Fruit fly (Drosophila melanogaster) whole organism, embryonic: ENCODE measurements around the gene wrd.

Experiments
- Ada2b ChIP-seq: fragments of 200-800 bp; sonication (Bioruptor generic); IDR thresholded peaks from 2 replicates; pipeline ENCODE4 v1.3.6; 2022; ENCODE audit warnings: missing biosample characterization, missing genetic modification characterization
- Aef1 ChIP-seq: fragments of 200-800 bp; sonication (Bioruptor generic); IDR thresholded peaks from 3 replicates; pipeline ENCODE4 v1.3.6; 2022; ENCODE audit warnings: missing biosample characterization, missing genetic modification characterization
- Atf-2 ChIP-seq: fragments of 200-800 bp; sonication (Bioruptor generic); optimal IDR thresholded peaks from 2 replicates; lab custom pipeline; 2016; ENCODE audit warnings: missing biosample characterization, missing genetic modification characterization
- Bteb2 ChIP-seq: fragments of 200-800 bp; sonication (Bioruptor generic); optimal IDR thresholded peaks from 2 replicates; lab custom pipeline; 2016; ENCODE audit warnings: missing biosample characterization, missing genetic modification characterization
- CG13624 ChIP-seq: fragments of 200-800 bp; sonication (Bioruptor generic); optimal IDR thresholded peaks from 2 replicates; lab custom pipeline; 2016; ENCODE audit warnings: missing biosample characterization, missing genetic modification characterization
- CG14860 ChIP-seq: fragments of 200-800 bp; sonication (Bioruptor generic); IDR thresholded peaks from 3 replicates; pipeline ENCODE4 v1.3.6; 2022; ENCODE audit warnings: missing biosample characterization, missing genetic modification characterization; ENCODE audit not compliant: partially characterized antibody
- CG14965 ChIP-seq: fragments of 200-800 bp; sonication (Bioruptor generic); optimal IDR thresholded peaks from 2 replicates; lab custom pipeline; 2016; ENCODE audit warnings: missing biosample characterization, missing genetic modification characterization, borderline replicate concordance
- CG17385 ChIP-seq: fragments of 200-800 bp; sonication (Bioruptor generic); optimal IDR thresholded peaks from 3 replicates; lab custom pipeline; 2018; ENCODE audit warnings: missing biosample characterization, mild to moderate bottlenecking, missing genetic modification characterization
- CG2199 ChIP-seq: fragments of 200-800 bp; sonication (Bioruptor generic); IDR thresholded peaks from 3 replicates; pipeline ENCODE4 v1.3.6; 2022; ENCODE audit warnings: missing biosample characterization, missing genetic modification characterization
- CG30431 ChIP-seq: fragments of 200-800 bp; sonication (Bioruptor generic); optimal IDR thresholded peaks from 2 replicates; lab custom pipeline; 2017; ENCODE audit warnings: missing biosample characterization, missing genetic modification characterization
- CG31441 ChIP-seq: fragments of 200-800 bp; sonication (Bioruptor generic); IDR thresholded peaks from 2 replicates; pipeline ENCODE4 v1.3.6; 2022; ENCODE audit warnings: missing biosample characterization, missing genetic modification characterization
- CG32767 ChIP-seq: fragments of 200-800 bp; sonication (Bioruptor generic); IDR thresholded peaks from 2 replicates; pipeline ENCODE4 v1.3.6; 2022; ENCODE audit warnings: missing biosample characterization, missing genetic modification characterization
- CG3281 ChIP-seq: fragments of 200-800 bp; sonication (Bioruptor generic); optimal IDR thresholded peaks from 3 replicates; lab custom pipeline; 2017; ENCODE audit warnings: missing biosample characterization, mild to moderate bottlenecking, missing genetic modification characterization
- CG3995 ChIP-seq: fragments of 200-800 bp; sonication (Bioruptor generic); optimal IDR thresholded peaks from 3 replicates; lab custom pipeline; 2016; ENCODE audit warnings: missing biosample characterization, missing genetic modification characterization
- CG4820 ChIP-seq: fragments of 200-800 bp; sonication (Bioruptor generic); optimal IDR thresholded peaks from 3 replicates; lab custom pipeline; 2016; ENCODE audit warnings: missing biosample characterization, missing genetic modification characterization
- CG4854 ChIP-seq: fragments of 200-800 bp; sonication (Bioruptor generic); optimal IDR thresholded peaks from 2 replicates; lab custom pipeline; 2016; ENCODE audit warnings: missing biosample characterization, missing genetic modification characterization, inconsistent platforms
- CG5245 ChIP-seq: fragments of 200-800 bp; sonication (Bioruptor generic); optimal IDR thresholded peaks from 3 replicates; lab custom pipeline; 2016; ENCODE audit warnings: missing biosample characterization, missing genetic modification characterization
- CG6689 ChIP-seq: fragments of 200-800 bp; sonication (Bioruptor generic); IDR thresholded peaks from 2 replicates; pipeline ENCODE4 v1.3.6; 2022; ENCODE audit warnings: missing biosample characterization, missing genetic modification characterization
- CG7786 ChIP-seq: fragments of 200-800 bp; sonication (Bioruptor generic); optimal IDR thresholded peaks from 2 replicates; lab custom pipeline; 2016; ENCODE audit warnings: missing biosample characterization, missing genetic modification characterization
- Dbx ChIP-seq: fragments of 200-800 bp; sonication (Bioruptor generic); IDR thresholded peaks from 3 replicates; pipeline ENCODE4 v1.3.6; 2022; ENCODE audit warnings: missing biosample characterization, missing genetic modification characterization
- Dip2 ChIP-seq: fragments of 200-800 bp; sonication (Bioruptor generic); IDR thresholded peaks from 2 replicates; pipeline ENCODE4 v1.3.6; 2022; ENCODE audit warnings: missing biosample characterization, missing genetic modification characterization
- Dll ChIP-seq: fragments of 200-800 bp; sonication (Bioruptor generic); IDR thresholded peaks from 4 replicates; pipeline ENCODE4 v1.3.6; 2022; ENCODE audit warnings: missing biosample characterization, missing genetic modification characterization; ENCODE audit not compliant: partially characterized antibody
- HHEX ChIP-seq: fragments of 200-800 bp; sonication (Bioruptor generic); optimal IDR thresholded peaks from 3 replicates; lab custom pipeline; 2017; ENCODE audit warnings: missing biosample characterization, mild to moderate bottlenecking, missing genetic modification characterization, missing genetic modification reagents
- Hmr ChIP-seq: fragments of 200-800 bp; sonication (Bioruptor generic); optimal IDR thresholded peaks from 3 replicates; lab custom pipeline; 2017; ENCODE audit warnings: mild to moderate bottlenecking, missing biosample characterization, missing genetic modification reagents, missing genetic modification characterization
- Mes4 ChIP-seq: fragments of 200-800 bp; sonication (Bioruptor generic); optimal IDR thresholded peaks from 2 replicates; lab custom pipeline; 2016; ENCODE audit warnings: missing biosample characterization, missing genetic modification characterization
- Neu2 ChIP-seq: fragments of 200-800 bp; sonication (Bioruptor generic); optimal IDR thresholded peaks from 3 replicates; lab custom pipeline; 2016; ENCODE audit warnings: missing biosample characterization, missing genetic modification characterization, borderline replicate concordance
- Oaz ChIP-seq: fragments of 200-800 bp; sonication (Bioruptor generic); IDR thresholded peaks from 2 replicates; pipeline ENCODE4 v1.3.6; 2022; ENCODE audit warnings: missing biosample characterization, missing genetic modification characterization
- Oli ChIP-seq: fragments of 200-800 bp; sonication (Bioruptor generic); optimal IDR thresholded peaks from 2 replicates; lab custom pipeline; 2018; ENCODE audit warnings: missing biosample characterization, mild to moderate bottlenecking, missing genetic modification characterization, moderate library complexity
- Ravus ChIP-seq: fragments of 200-800 bp; sonication (Bioruptor generic); IDR thresholded peaks from 2 replicates; pipeline ENCODE4 v1.3.6; 2022; ENCODE audit warnings: missing biosample characterization, missing genetic modification characterization
- Usf ChIP-seq: fragments of 200-800 bp; sonication (Bioruptor generic); optimal IDR thresholded peaks from 2 replicates; lab custom pipeline; 2017; ENCODE audit warnings: missing genotype, missing biosample characterization, missing genetic modification characterization
- btn ChIP-seq: fragments of 200-800 bp; sonication (Bioruptor generic); optimal IDR thresholded peaks from 2 replicates; lab custom pipeline; 2016; ENCODE audit warnings: missing biosample characterization, missing genetic modification characterization
- caup ChIP-seq: fragments of 200-800 bp; sonication (Bioruptor generic); optimal IDR thresholded peaks from 3 replicates; lab custom pipeline; 2017; ENCODE audit warnings: missing biosample characterization, mild to moderate bottlenecking, missing genetic modification characterization, moderate library complexity; ENCODE audit not compliant: severe bottlenecking
- cwo ChIP-seq: fragments of 200-800 bp; sonication (Bioruptor generic); optimal IDR thresholded peaks from 3 replicates; lab custom pipeline; 2017; ENCODE audit warnings: missing biosample characterization, missing genetic modification characterization, mild to moderate bottlenecking, moderate library complexity, missing genetic modification reagents
- da ChIP-seq: fragments of 200-800 bp; sonication (Bioruptor generic); optimal IDR thresholded peaks from 2 replicates; lab custom pipeline; 2016; ENCODE audit warnings: missing biosample characterization, missing genetic modification characterization
- disco-r ChIP-seq: fragments of 200-800 bp; sonication (Bioruptor generic); optimal IDR thresholded peaks from 2 replicates; lab custom pipeline; 2016; ENCODE audit warnings: missing biosample characterization, missing genetic modification characterization
- grau ChIP-seq: fragments of 200-800 bp; optimal IDR thresholded peaks from 3 replicates; lab custom pipeline; 2019; ENCODE audit warnings: missing biosample characterization, mild to moderate bottlenecking, missing genetic modification characterization, moderate library complexity
- ham ChIP-seq: fragments of 200-800 bp; sonication (Bioruptor generic); IDR thresholded peaks from 2 replicates; pipeline ENCODE4 v1.3.6; 2022; ENCODE audit warnings: missing biosample characterization, missing genetic modification characterization
- lbe ChIP-seq: fragments of 200-800 bp; sonication (Bioruptor generic); optimal IDR thresholded peaks from 2 replicates; lab custom pipeline; 2016; ENCODE audit warnings: missing biosample characterization, mild to moderate bottlenecking, missing genetic modification characterization
- luna ChIP-seq: fragments of 200-800 bp; sonication (Bioruptor generic); optimal IDR thresholded peaks from 2 replicates; lab custom pipeline; 2016; ENCODE audit warnings: missing biosample characterization, missing genetic modification characterization
- mam ChIP-seq: fragments of 200-800 bp; sonication (Bioruptor generic); optimal IDR thresholded peaks from 3 replicates; lab custom pipeline; 2016; ENCODE audit warnings: missing biosample characterization, missing genetic modification characterization
- mld ChIP-seq: fragments of 200-800 bp; sonication (Bioruptor generic); IDR thresholded peaks from 3 replicates; pipeline ENCODE4 v1.3.6; 2022; ENCODE audit warnings: missing biosample characterization, missing genetic modification characterization; ENCODE audit not compliant: partially characterized antibody
- pan ChIP-seq, 4 experiments: fragments of >200 bp in 3 of 4; fragments of 200-800 bp in 1 of 4; sonication (Bioruptor generic) in 1 of 4; optimal IDR thresholded peaks in 3 of 4; IDR thresholded peaks in 1 of 4; 2 replicates each; pipeline versions ENCODE4 v1.3.6 to Lab custom; 2017 to 2022; ENCODE audit warnings: missing biosample characterization in 2 of 4, missing genetic modification characterization in 2 of 4, mixed read lengths in 1 of 4
- pita ChIP-seq: fragments of 200-800 bp; sonication (Bioruptor generic); optimal IDR thresholded peaks from 2 replicates; lab custom pipeline; 2017; ENCODE audit warnings: missing biosample characterization, mild to moderate bottlenecking, missing genetic modification characterization
- salm ChIP-seq: fragments of 200-800 bp; sonication (Bioruptor generic); optimal IDR thresholded peaks from 2 replicates; lab custom pipeline; 2018; ENCODE audit warnings: missing biosample characterization, mild to moderate bottlenecking, missing genetic modification characterization
- slp2 ChIP-seq: fragments of 200-800 bp; sonication (Bioruptor generic); optimal IDR thresholded peaks from 2 replicates; lab custom pipeline; 2016; ENCODE audit warnings: missing biosample characterization, missing genetic modification characterization
- ssp ChIP-seq: fragments of 200-800 bp; sonication (Bioruptor generic); IDR thresholded peaks from 2 replicates; pipeline ENCODE4 v1.3.6; 2022; ENCODE audit warnings: missing biosample characterization, missing genetic modification characterization
- tap ChIP-seq: fragments of 200-800 bp; optimal IDR thresholded peaks from 3 replicates; lab custom pipeline; 2019; ENCODE audit warnings: missing biosample characterization, mild to moderate bottlenecking, missing genetic modification characterization, moderate library complexity
- vfl ChIP-seq: fragments of 200-800 bp; sonication (Bioruptor generic); optimal IDR thresholded peaks from 2 replicates; lab custom pipeline; 2016; ENCODE audit warnings: missing biosample characterization, missing genetic modification characterization
- zen ChIP-seq: fragments of 200-800 bp; sonication (Bioruptor generic); optimal IDR thresholded peaks from 3 replicates; lab custom pipeline; 2018; ENCODE audit warnings: missing biosample characterization, mild to moderate bottlenecking, missing genetic modification characterization, moderate library complexity
- zfh2 ChIP-seq: fragments of 200-800 bp; sonication (Bioruptor generic); optimal IDR thresholded peaks from 2 replicates; lab custom pipeline; 2016; ENCODE audit warnings: missing biosample characterization, missing genetic modification characterization

The wrd gene

dm6 chr3R:18185385-18185784, 17.8 kb downstream of the wrd start, which contains the start of the genes Arp5 and CG7208 (continued):
- TF ChIP-seq Neu2 (GFP tag; lab: Kevin White, UChicago), result no peak
- TF ChIP-seq Bteb2, result peak; percentile 72
- peak; percentile 11 for TF ChIP-seq Mes4 (GFP tag; lab: Kevin White, UChicago)
- TF ChIP-seq Dbx (GFP tag; lab: Robert Waterston, UW), result peak; percentile 82
- TF ChIP-seq Dip2 (GFP tag; lab: Robert Waterston, UW), result no peak
- TF ChIP-seq ham (GFP tag; lab: Robert Waterston, UW), result no peak
- peak; percentile 36; the same call in 1 of the 2 replicates for TF ChIP-seq Ada2b (GFP tag; lab: Robert Waterston, UW)
- peak; percentile 42 for TF ChIP-seq cwo (GFP tag; lab: Kevin White, UChicago)
- TF ChIP-seq CG3995, result peak; percentile 34
- no peak for TF ChIP-seq pan (optimal IDR thresholded peaks at IDR 0.05; lab: Kevin White, UChicago)
- peak in 1 of 2 experiments; percentile 71 for TF ChIP-seq pan (GFP tag; optimal IDR thresholded peaks at IDR 0.05 in 1 of 2, IDR thresholded peaks at IDR 0.05 in 1 of 2)
- peak; percentile 5 for TF ChIP-seq salm (tag; lab: Kevin White, UChicago)
- peak; percentile 79 for TF ChIP-seq grau (tag; lab: Kevin White, UChicago)
- peak; percentile 70 for TF ChIP-seq mam (GFP tag; lab: Kevin White, UChicago)
- no peak for TF ChIP-seq da (GFP tag; lab: Kevin White, UChicago)
- peak; percentile 58 for TF ChIP-seq CG4854 (GFP tag; lab: Kevin White, UChicago)
- peak; percentile 5 for TF ChIP-seq CG30431 (GFP tag; lab: Kevin White, UChicago)
- peak; percentile 61 for TF ChIP-seq HHEX (GFP tag; lab: Kevin White, UChicago)
- TF ChIP-seq zen, result peak; percentile 57
- peak; percentile 1 for TF ChIP-seq Usf
- TF ChIP-seq CG14860 (GFP tag; lab: Robert Waterston, UW), result no peak
- TF ChIP-seq vfl (GFP tag; lab: Kevin White, UChicago), result peak; percentile 54
- TF ChIP-seq ssp (GFP tag; lab: Robert Waterston, UW), result peak; percentile 41
- TF ChIP-seq Hmr (GFP tag; lab: Kevin White, UChicago), result peak; percentile 81
- TF ChIP-seq CG32767, result 0 out of 2 replicates have a peak, but pooled peaks have one; percentile 21
- TF ChIP-seq zfh2, result peak; percentile 63
- TF ChIP-seq slp2, result peak; percentile 44
- TF ChIP-seq CG2199 (GFP tag; lab: Robert Waterston, UW), result no peak
- peak; percentile 53 for TF ChIP-seq tap (tag; lab: Kevin White, UChicago)
- TF ChIP-seq Aef1 (GFP tag; lab: Robert Waterston, UW), result peak; percentile 44
- TF ChIP-seq Atf-2 (GFP tag; lab: Kevin White, UChicago), result peak; percentile 48
- TF ChIP-seq CG4820, result peak; percentile 34
- peak; percentile 63 for TF ChIP-seq CG17385 (GFP tag; lab: Kevin White, UChicago)
- peak; percentile 64 for TF ChIP-seq caup
- TF ChIP-seq disco-r (GFP tag; lab: Kevin White, UChicago), result peak; percentile 11
- TF ChIP-seq mld (GFP tag; lab: Robert Waterston, UW), result no peak
- TF ChIP-seq CG7786 (GFP tag; lab: Kevin White, UChicago), result peak; percentile 58
- no peak for TF ChIP-seq pita (GFP tag; lab: Kevin White, UChicago)
- peak; percentile 51 for TF ChIP-seq luna (GFP tag; lab: Kevin White, UChicago)
- peak; percentile 56 for TF ChIP-seq lbe (GFP tag; lab: Kevin White, UChicago)
- no peak for TF ChIP-seq Oaz
- TF ChIP-seq Dll (GFP tag; lab: Robert Waterston, UW), result peak; percentile 46; the same call in 1 of the 4 replicates
- peak; percentile 14 for TF ChIP-seq CG5245 (GFP tag; lab: Kevin White, UChicago)
- TF ChIP-seq CG3281, result peak; percentile 73
- TF ChIP-seq CG13624, result peak; percentile 70
- no peak for TF ChIP-seq Oli (tag; lab: Kevin White, UChicago)
- no peak for TF ChIP-seq Ravus (GFP tag; lab: Robert Waterston, UW)
- no peak for TF ChIP-seq btn (GFP tag; lab: Kevin White, UChicago)
- TF ChIP-seq CG31441 (GFP tag; lab: Robert Waterston, UW), result peak; percentile 73
- TF ChIP-seq CG14965 (GFP tag; lab: Kevin White, UChicago), result no peak
- TF ChIP-seq CG6689 (GFP tag; lab: Robert Waterston, UW), result peak; percentile 88
